Worm (Caenorhabditis elegans) whole organism, young adult: Measurements from ENCODE around the gene W03A5.1.

Experiments used
- B0336.3 ChIP-seq: fragments of 200-800 bp; sonication (Bioruptor generic); IDR thresholded peaks from 2 replicates; pipeline ENCODE4 v1.3.6; 2022; ENCODE audit warnings: missing genetic modification characterization, missing compliant biosample characterization
- D2030.7 ChIP-seq: fragments of 200-800 bp; sonication (Bioruptor generic); IDR thresholded peaks from 2 replicates; pipeline ENCODE4 v1.3.6; 2022; ENCODE audit warnings: missing genetic modification reagents, missing genetic modification characterization, missing compliant biosample characterization
- F33H1.4 ChIP-seq: fragments of 200-800 bp; sonication (Bioruptor generic); IDR thresholded peaks from 2 replicates; pipeline ENCODE4 v1.3.6; 2022; ENCODE audit warnings: missing genetic modification reagents, missing genetic modification characterization, missing compliant biosample characterization
- F37B4.10 ChIP-seq: fragments of 200-800 bp; sonication (Bioruptor generic); IDR thresholded peaks from 2 replicates; pipeline ENCODE4 v1.3.6; 2022; ENCODE audit warnings: missing genetic modification characterization, missing compliant biosample characterization
- F49E8.2 ChIP-seq: sonication (generic microtip); optimal IDR thresholded peaks from 3 replicates; lab custom pipeline; 2017; ENCODE audit warnings: missing genetic modification characterization, mild to moderate bottlenecking, missing compliant biosample characterization, antibody characterized with exemption, moderate library complexity; ENCODE audit not compliant: insufficient read depth
- K11D2.4 ChIP-seq: fragments of 200-800 bp; sonication (Bioruptor generic); IDR thresholded peaks from 2 replicates; pipeline ENCODE4 v1.3.6; 2022; ENCODE audit warnings: missing genetic modification reagents, missing genetic modification characterization, missing compliant biosample characterization
- K12H6.12 ChIP-seq: fragments of 200-800 bp; sonication (Bioruptor generic); optimal IDR thresholded peaks from 2 replicates; lab custom pipeline; 2018; ENCODE audit warnings: mild to moderate bottlenecking, missing genetic modification characterization, missing compliant biosample characterization
- Y56A3A.18 ChIP-seq: fragments of 200-800 bp; sonication (Bioruptor generic); IDR thresholded peaks from 2 replicates; pipeline ENCODE4 v1.3.6; 2022; ENCODE audit warnings: missing genetic modification reagents, missing genetic modification characterization, missing compliant biosample characterization
- akir-1 ChIP-seq: fragments of 200-800 bp; sonication (Bioruptor generic); optimal IDR thresholded peaks from 2 replicates; lab custom pipeline; 2018; ENCODE audit warnings: mild to moderate bottlenecking, missing genetic modification characterization, moderate library complexity, missing compliant biosample characterization
- athp-1 ChIP-seq: sonication (generic microtip); optimal IDR thresholded peaks from 2 replicates; lab custom pipeline; 2017; ENCODE audit warnings: mild to moderate bottlenecking, missing genetic modification characterization, missing compliant biosample characterization
- attf-5 ChIP-seq: fragments of 200-800 bp; sonication (Bioruptor generic); optimal IDR thresholded peaks from 2 replicates; lab custom pipeline; 2018; ENCODE audit warnings: mild to moderate bottlenecking, missing genetic modification characterization, missing compliant biosample characterization
- cebp-1 ChIP-seq, 2 experiments: fragments of 200-800 bp in 1 of 2; sonication (Bioruptor generic) in 1 of 2; sonication (generic microtip) in 1 of 2; IDR thresholded peaks in 1 of 2; optimal IDR thresholded peaks in 1 of 2; 2 replicates each; pipeline versions ENCODE4 v1.3.6 to Lab custom; 2017 to 2022; ENCODE audit warnings: missing compliant biosample characterization in 2 of 2, missing genetic modification characterization in 2 of 2, mild to moderate bottlenecking in 1 of 2, missing genetic modification reagents in 1 of 2, moderate library complexity in 1 of 2
- ceh-100 ChIP-seq: fragments of 200-800 bp; sonication (Bioruptor generic); IDR thresholded peaks from 2 replicates; pipeline ENCODE4 v1.3.6; 2022; ENCODE audit warnings: missing genetic modification reagents, missing genetic modification characterization, missing compliant biosample characterization
- ceh-27 ChIP-seq: fragments of 200-800 bp; sonication (Bioruptor generic); optimal IDR thresholded peaks from 2 replicates; lab custom pipeline; 2018; ENCODE audit warnings: mild to moderate bottlenecking, missing genetic modification characterization, moderate library complexity, missing compliant biosample characterization
- dpl-1 ChIP-seq: fragments of 150-350 bp; optimal IDR thresholded peaks from 2 replicates; lab custom pipeline; 2014; ENCODE audit warnings: missing biosample characterization, missing genetic modification reagents, missing genetic modification characterization
- efl-1 ChIP-seq: fragments of 150-350 bp; optimal IDR thresholded peaks from 2 replicates; lab custom pipeline; 2014; ENCODE audit warnings: missing biosample characterization, missing genetic modification reagents, missing genetic modification characterization
- fkh-3 ChIP-seq: sonication (generic microtip); optimal IDR thresholded peaks from 2 replicates; lab custom pipeline; 2016; ENCODE audit warnings: mild to moderate bottlenecking, missing genetic modification characterization, missing compliant biosample characterization
- hlh-12 ChIP-seq: sonication (generic microtip); optimal IDR thresholded peaks from 2 replicates; lab custom pipeline; 2016; ENCODE audit warnings: missing genetic modification characterization, missing compliant biosample characterization
- hmg-1.2 ChIP-seq: fragments of 200-800 bp; sonication (Bioruptor generic); IDR thresholded peaks from 2 replicates; pipeline ENCODE4 v1.3.6; 2022; ENCODE audit warnings: missing genetic modification reagents, missing genetic modification characterization, missing compliant biosample characterization
- hrde-1 ChIP-seq: sonication (generic microtip); optimal IDR thresholded peaks from 2 replicates; lab custom pipeline; 2016; ENCODE audit warnings: missing genetic modification characterization, mild to moderate bottlenecking, missing compliant biosample characterization, moderate library complexity, missing genotype, missing genetic modification reagents, borderline replicate concordance
- hsf-1 ChIP-seq: fragments of 200-800 bp; sonication (Bioruptor generic); IDR thresholded peaks from 2 replicates; pipeline ENCODE4 v1.3.6; 2022; ENCODE audit warnings: missing genetic modification reagents, missing genetic modification characterization, missing compliant biosample characterization
- lin-35 ChIP-seq, 3 experiments: fragments of 150-350 bp in 2 of 3; sonication (generic microtip) in 1 of 3; optimal IDR thresholded peaks; 2 replicates each; lab custom pipeline; 2014 to 2018; ENCODE audit warnings: missing biosample characterization in 3 of 3, missing genetic modification characterization in 3 of 3, missing genetic modification reagents in 3 of 3
- lin-54 ChIP-seq: fragments of 200-800 bp; sonication (Bioruptor generic); optimal IDR thresholded peaks from 2 replicates; lab custom pipeline; 2018; ENCODE audit warnings: mild to moderate bottlenecking, missing genetic modification characterization, missing compliant biosample characterization
- madf-10 ChIP-seq: sonication (generic microtip); optimal IDR thresholded peaks from 2 replicates; lab custom pipeline; 2016; ENCODE audit warnings: mild to moderate bottlenecking, missing genetic modification characterization, missing compliant biosample characterization
- madf-6 ChIP-seq: fragments of 200-800 bp; sonication (Bioruptor generic); IDR thresholded peaks from 2 replicates; pipeline ENCODE4 v1.3.6; 2022; ENCODE audit warnings: missing genetic modification reagents, missing genetic modification characterization, missing compliant biosample characterization
- mcd-1 ChIP-seq: fragments of 200-800 bp; sonication (Bioruptor generic); IDR thresholded peaks from 2 replicates; pipeline ENCODE4 v1.3.6; 2022; ENCODE audit warnings: missing genetic modification reagents, missing genetic modification characterization, missing compliant biosample characterization
- nhr-80 ChIP-seq: sonication (generic microtip); optimal IDR thresholded peaks from 2 replicates; lab custom pipeline; 2016; ENCODE audit warnings: missing genetic modification characterization, missing compliant biosample characterization
- nhr-90 ChIP-seq: sonication (generic microtip); optimal IDR thresholded peaks from 2 replicates; lab custom pipeline; 2016; ENCODE audit warnings: missing genotype, mild to moderate bottlenecking, missing genetic modification characterization, missing compliant biosample characterization
- snpc-1.1 ChIP-seq: sonication (generic microtip); optimal IDR thresholded peaks from 2 replicates; lab custom pipeline; 2017; ENCODE audit warnings: missing genetic modification characterization, mild to moderate bottlenecking, missing compliant biosample characterization, antibody characterized with exemption, moderate library complexity, missing genotype, missing genetic modification reagents; ENCODE audit not compliant: insufficient read depth
- snpc-1.3 ChIP-seq: sonication (generic microtip); optimal IDR thresholded peaks from 2 replicates; lab custom pipeline; 2017; ENCODE audit warnings: missing genetic modification characterization, mild to moderate bottlenecking, missing compliant biosample characterization, antibody characterized with exemption, moderate library complexity, missing genotype, missing genetic modification reagents; ENCODE audit not compliant: insufficient read depth
- snpc-3.4 ChIP-seq: sonication (generic microtip); optimal IDR thresholded peaks from 2 replicates; lab custom pipeline; 2017; ENCODE audit warnings: missing genetic modification characterization, mild to moderate bottlenecking, missing compliant biosample characterization, antibody characterized with exemption, moderate library complexity, missing genotype, missing genetic modification reagents
- snpc-4 ChIP-seq, 5 experiments: fragments of 150-350 bp in 1 of 5; sonication (generic microtip) in 4 of 5; optimal IDR thresholded peaks; 2 replicates each; lab custom pipeline; 2014 to 2018; ENCODE audit warnings: missing genetic modification characterization in 5 of 5, missing biosample characterization in 3 of 5, antibody characterized with exemption in 2 of 5, mild to moderate bottlenecking in 2 of 5, missing compliant biosample characterization in 2 of 5, missing genotype in 2 of 5, moderate library complexity in 2 of 5, missing genetic modification reagents in 1 of 5
- tbx-9 ChIP-seq: sonication (generic microtip); optimal IDR thresholded peaks from 2 replicates; lab custom pipeline; 2016; ENCODE audit warnings: borderline replicate concordance, missing genetic modification characterization, inconsistent platforms, missing compliant biosample characterization
- ztf-6 ChIP-seq: fragments of 200-800 bp; sonication (Bioruptor generic); IDR thresholded peaks from 2 replicates; pipeline ENCODE4 v1.3.6; 2022; ENCODE audit warnings: missing genetic modification reagents, missing genetic modification characterization, missing compliant biosample characterization

Gene W03A5.1

ce11 chrIII:5367995-5368899 is 39.4 kb upstream of the W03A5.1 start, which contains the start of gene dhs-9 (continued):
- TF ChIP-seq akir-1 (GFP tag; lab: Kevin White, UChicago): no peak
- peak; percentile 18 for TF ChIP-seq attf-5 (GFP tag; lab: Kevin White, UChicago)

ce11 chrIII:5371226-5371926 is 36.3 kb upstream of the W03A5.1 start, which contains the start of gene szy-2:
szy-2 (minus strand) TSS chrIII:5371276.
- TF ChIP-seq madf-10: no peak
- TF ChIP-seq fkh-3: no peak
- TF ChIP-seq nhr-90 (tag; lab: Kevin White, UChicago): no peak
- no peak for TF ChIP-seq hlh-12 (tag; lab: Kevin White, UChicago)
- TF ChIP-seq dpl-1 (GFP tag; lab: Kevin White, UChicago): no peak
- TF ChIP-seq ztf-6 (GFP tag; lab: Robert Waterston, UW): no peak
- no peak for TF ChIP-seq snpc-1.3
- no peak for TF ChIP-seq lin-54 (GFP tag; lab: Kevin White, UChicago)
- TF ChIP-seq K11D2.4 (GFP tag; lab: Robert Waterston, UW): no peak
- TF ChIP-seq tbx-9 (tag; lab: Kevin White, UChicago): no peak
- TF ChIP-seq akir-1 (GFP tag; lab: Kevin White, UChicago): no peak

ce11 chrIII:5372884-5373283 is 34.8 kb upstream of the W03A5.1 start:
- TF ChIP-seq K11D2.4 (GFP tag; lab: Robert Waterston, UW): 0 out of 2 replicates have a peak, but pooled peaks have one; percentile 11
- no peak for TF ChIP-seq cebp-1 (GFP tag; IDR thresholded peaks at IDR 0.05; lab: Robert Waterston, UW)
- peak; percentile 7 for TF ChIP-seq cebp-1 (tag; optimal IDR thresholded peaks at IDR 0.05; lab: Kevin White, UChicago)
- TF ChIP-seq ceh-27 (GFP tag; lab: Kevin White, UChicago): peak; percentile 9
- peak; percentile 19 for TF ChIP-seq nhr-80 (tag; lab: Kevin White, UChicago)
- no peak for TF ChIP-seq ceh-100 (GFP tag; lab: Robert Waterston, UW)
- 0 out of 2 replicates have a peak, but pooled peaks have one; percentile 17 for TF ChIP-seq mcd-1 (GFP tag; lab: Robert Waterston, UW)
- TF ChIP-seq lin-35 (GFP tag; optimal IDR thresholded peaks at IDR 0.05; lab: Kevin White, UChicago): no peak
- TF ChIP-seq efl-1: no peak
- TF ChIP-seq B0336.3 (GFP tag; lab: Robert Waterston, UW): 0 out of 2 replicates have a peak, but pooled peaks have one; percentile 24
- TF ChIP-seq attf-5 (GFP tag; lab: Kevin White, UChicago): peak; percentile 18

ce11 chrIII:5373715-5374114 is 34.0 kb upstream of the W03A5.1 start:
- TF ChIP-seq F49E8.2 (tag; lab: Kevin White, UChicago): no peak
- TF ChIP-seq K12H6.12 (tag; lab: Kevin White, UChicago): no peak
- no peak for TF ChIP-seq athp-1 (tag; lab: Kevin White, UChicago)

ce11 chrIII:5375001-5375532 is 32.6 kb upstream of the W03A5.1 start:
- peak; percentile 43; the same call in 1 of the 2 replicates for TF ChIP-seq D2030.7 (GFP tag; lab: Robert Waterston, UW)
- TF ChIP-seq lin-54 (GFP tag; lab: Kevin White, UChicago): peak; percentile 23
- no peak for TF ChIP-seq hrde-1 (tag; lab: Kevin White, UChicago)
- TF ChIP-seq snpc-1.1 (tag; lab: Kevin White, UChicago): peak; percentile 19
- TF ChIP-seq hsf-1 (GFP tag; lab: Robert Waterston, UW): 0 out of 2 replicates have a peak, but pooled peaks have one; percentile 22
- TF ChIP-seq snpc-4 (GFP tag; optimal IDR thresholded peaks at IDR 0.05; lab: Kevin White, UChicago): no peak
- peak in 1 of 4 experiments; percentile 10 for TF ChIP-seq snpc-4 (tag; optimal IDR thresholded peaks at IDR 0.05; lab: Kevin White, UChicago)
- peak; percentile 47 for TF ChIP-seq snpc-3.4 (tag; lab: Kevin White, UChicago)
- peak; percentile 16 for TF ChIP-seq F49E8.2 (tag; lab: Kevin White, UChicago)
- TF ChIP-seq nhr-80 (tag; lab: Kevin White, UChicago): peak; percentile 2
- no peak for TF ChIP-seq F37B4.10
- TF ChIP-seq madf-6: peak; percentile 94
- TF ChIP-seq F33H1.4: peak; percentile 89
- TF ChIP-seq Y56A3A.18 (GFP tag; lab: Robert Waterston, UW): no peak
- no peak for TF ChIP-seq madf-10
- peak; percentile 33; the same call in 1 of the 2 replicates for TF ChIP-seq hmg-1.2
- TF ChIP-seq efl-1: peak; percentile 46
